Worm (Caenorhabditis elegans) whole organism, young adult: Measurements from ENCODE around the gene C33D9.3.

Experiments used
- F37B4.10 ChIP-seq: fragments of 200-800 bp; sonication (Bioruptor generic); IDR thresholded peaks from 2 replicates; pipeline ENCODE4 v1.3.6; 2022; ENCODE audit warnings: missing genetic modification characterization, missing compliant biosample characterization
- T26A5.8 ChIP-seq: sonication (generic microtip); optimal IDR thresholded peaks from 2 replicates; lab custom pipeline; 2016; ENCODE audit warnings: missing genetic modification characterization, missing compliant biosample characterization

- TF ChIP-seq T26A5.8 (tag; lab: Kevin White, UChicago) (no peak), F37B4.10 (GFP tag; lab: Robert Waterston, UW) (no peak)
These were observed 40.2 kb downstream of the C33D9.3 start for ce11 chrIV:8752492-8752891.
